Worm (Caenorhabditis elegans) whole organism, L4 larva: ENCODE data around the gene pmpl-1.

ENCODE experiments used
- F10B5.3 ChIP-seq: sonication (generic microtip); optimal IDR thresholded peaks from 2 replicates; lab custom pipeline; 2016; ENCODE audit warnings: mild to moderate bottlenecking, missing genetic modification characterization, missing compliant biosample characterization
- ama-1 ChIP-seq: fragments of 150-350 bp; optimal IDR thresholded peaks from 2 replicates; lab custom pipeline; 2014; ENCODE audit warnings: inconsistent platforms, mixed read lengths
- ceh-82 ChIP-seq: sonication (generic microtip); optimal IDR thresholded peaks from 2 replicates; lab custom pipeline; 2017; ENCODE audit warnings: missing biosample characterization, missing genetic modification characterization
- daf-12 ChIP-seq: fragments of 150-350 bp; optimal IDR thresholded peaks from 2 replicates; lab custom pipeline; 2014; ENCODE audit warnings: missing biosample characterization, missing genetic modification reagents, missing genetic modification characterization
- dpl-1 ChIP-seq: fragments of 150-350 bp; optimal IDR thresholded peaks from 2 replicates; lab custom pipeline; 2014; ENCODE audit warnings: missing biosample characterization, missing genetic modification reagents, missing genetic modification characterization
- fkh-10 ChIP-seq: fragments of 150-350 bp; optimal IDR thresholded peaks from 2 replicates; lab custom pipeline; 2014; ENCODE audit warnings: missing biosample characterization, missing genetic modification reagents, missing genetic modification characterization
- hlh-30 ChIP-seq: sonication (generic microtip); optimal IDR thresholded peaks from 2 replicates; lab custom pipeline; 2017; ENCODE audit warnings: antibody characterized with exemption, mild to moderate bottlenecking, missing genetic modification characterization, missing compliant biosample characterization; ENCODE audit not compliant: insufficient read depth
- lin-13 ChIP-seq: fragments of 150-350 bp; optimal IDR thresholded peaks from 2 replicates; lab custom pipeline; 2014; ENCODE audit warnings: missing biosample characterization, missing genetic modification reagents, missing genetic modification characterization
- nhr-237 ChIP-seq: sonication (generic microtip); optimal IDR thresholded peaks from 2 replicates; lab custom pipeline; 2017; ENCODE audit warnings: missing biosample characterization, missing genetic modification characterization
- nhr-28 ChIP-seq: fragments of 150-350 bp; optimal IDR thresholded peaks from 2 replicates; lab custom pipeline; 2014; ENCODE audit warnings: missing biosample characterization, missing genetic modification characterization
- pqm-1 ChIP-seq: sonication (generic microtip); optimal IDR thresholded peaks from 2 replicates; lab custom pipeline; 2017; ENCODE audit warnings: missing biosample characterization, missing genetic modification characterization
- snpc-4 ChIP-seq: fragments of 150-350 bp; optimal IDR thresholded peaks from 2 replicates; lab custom pipeline; 2014; ENCODE audit warnings: missing biosample characterization, missing genetic modification characterization
- ztf-11 ChIP-seq: fragments of 150-350 bp; optimal IDR thresholded peaks from 2 replicates; lab custom pipeline; 2014; ENCODE audit warnings: missing biosample characterization, missing genetic modification characterization

- TF ChIP-seq fkh-10 (GFP tag; lab: Kevin White, UChicago) (no peak), dpl-1 (GFP tag; lab: Kevin White, UChicago) (no peak), hlh-30 (tag; lab: Kevin White, UChicago) (no peak), F10B5.3 (tag; lab: Kevin White, UChicago) (no peak), ztf-11 (tag; lab: Kevin White, UChicago) (no peak), nhr-237 (no peak), ceh-82 (no peak), ama-1 (lab: Kevin White, UChicago) (no peak), snpc-4 (no peak), pqm-1 (tag; lab: Kevin White, UChicago) (no peak), nhr-28 (tag; lab: Kevin White, UChicago) (no peak), daf-12 (tag; lab: Kevin White, UChicago) (no peak), lin-13 (GFP tag; lab: Kevin White, UChicago) (no peak)
Observed at ce11 chrX:3762410-3762809, 25.4 kb upstream of the pmpl-1 start, which contains the start of gene T14G12.11.
